Worm (Caenorhabditis elegans) whole organism, midembryonic: ENCODE data around the gene Y68A4A.13.
"Not testable (repeated sequence)": the region's sequence is repeated elsewhere in the genome, so short reads cannot be mapped to it uniquely, and the experiment has no call there.

Experiments used
- T22C8.4 ChIP-seq: fragments of 200-800 bp; sonication (Bioruptor generic); IDR thresholded peaks from 2 replicates; pipeline ENCODE4 v1.3.6; 2022; ENCODE audit warnings: missing genetic modification characterization, missing compliant biosample characterization
- cog-1 ChIP-seq: sonication (generic microtip); optimal IDR thresholded peaks from 2 replicates; lab custom pipeline; 2016; ENCODE audit warnings: missing genetic modification characterization, missing compliant biosample characterization
- flt-1 ChIP-seq: fragments of 200-800 bp; sonication (Bioruptor generic); IDR thresholded peaks from 2 replicates; pipeline ENCODE4 v1.3.6; 2022; ENCODE audit warnings: missing genetic modification characterization, missing compliant biosample characterization
- klf-2 ChIP-seq: fragments of 200-800 bp; sonication (Bioruptor generic); conservative IDR thresholded peaks from 2 replicates; pipeline ENCODE4 v1.3.6; 2022; ENCODE audit warnings: missing genetic modification reagents, missing genetic modification characterization, missing compliant biosample characterization
- med-1 ChIP-seq: sonication (generic microtip); optimal IDR thresholded peaks from 2 replicates; lab custom pipeline; 2017; ENCODE audit warnings: missing genetic modification characterization, mild to moderate bottlenecking, missing compliant biosample characterization, antibody characterized with exemption, missing genetic modification reagents; ENCODE audit not compliant: insufficient read depth
- ref-1 ChIP-seq: fragments of 200-800 bp; sonication (Bioruptor generic); conservative IDR thresholded peaks from 2 replicates; pipeline ENCODE4 v1.3.6; 2022; ENCODE audit warnings: missing genetic modification reagents, missing genetic modification characterization, missing compliant biosample characterization
- tab-1 ChIP-seq: fragments of 200-800 bp; sonication (Bioruptor generic); IDR thresholded peaks from 2 replicates; pipeline ENCODE4 v1.3.6; 2022; ENCODE audit warnings: missing genetic modification characterization, missing compliant biosample characterization
- ztf-23 ChIP-seq: fragments of 200-800 bp; sonication (Bioruptor generic); IDR thresholded peaks from 2 replicates; pipeline ENCODE4 v1.3.6; 2022; ENCODE audit warnings: missing genetic modification reagents, missing genetic modification characterization, missing compliant biosample characterization
- ztf-29 ChIP-seq: fragments of 200-800 bp; sonication (Bioruptor generic); IDR thresholded peaks from 2 replicates; pipeline ENCODE4 v1.3.6; 2022; ENCODE audit warnings: missing genetic modification reagents, missing genetic modification characterization, missing compliant biosample characterization

Y68A4A.13 gene

ce11 chrV:17208045-17208444 lies at the start of gene Y68A4A.13:
Gene Y68A4A.13, minus strand, starts transcription at chrV:17208145.
- no peak for TF ChIP-seq klf-2 (GFP tag; lab: Robert Waterston, UW)
- TF ChIP-seq flt-1 (GFP tag; lab: Robert Waterston, UW), result no peak
- TF ChIP-seq ztf-23 (GFP tag; lab: Robert Waterston, UW), result no peak
- TF ChIP-seq ztf-29 (GFP tag; lab: Robert Waterston, UW), result no peak
- TF ChIP-seq ref-1, result no peak
- no peak for TF ChIP-seq med-1 (GFP tag; lab: Kevin White, UChicago)
- TF ChIP-seq cog-1 (tag; lab: Kevin White, UChicago), result no peak
- no peak for TF ChIP-seq T22C8.4

ce11 chrV:17257637-17258036 lies 49.7 kb upstream of the Y68A4A.13 start:
- no peak for TF ChIP-seq flt-1 (GFP tag; lab: Robert Waterston, UW)
- no peak for TF ChIP-seq T22C8.4
- no peak for TF ChIP-seq cog-1 (tag; lab: Kevin White, UChicago)
- no peak for TF ChIP-seq klf-2 (GFP tag; lab: Robert Waterston, UW)
- TF ChIP-seq ref-1, result no peak
- TF ChIP-seq med-1 (GFP tag; lab: Kevin White, UChicago), result no peak
- no peak for TF ChIP-seq tab-1 (GFP tag; lab: Robert Waterston, UW)
- TF ChIP-seq ztf-29 (GFP tag; lab: Robert Waterston, UW), result no peak
- no peak for TF ChIP-seq ztf-23 (GFP tag; lab: Robert Waterston, UW)

- TF ChIP-seq tab-1 (GFP tag; lab: Robert Waterston, UW) (no peak), flt-1 (GFP tag; lab: Robert Waterston, UW) (no peak), ztf-29 (GFP tag; lab: Robert Waterston, UW) (no peak), med-1 (GFP tag; lab: Kevin White, UChicago) (no peak), cog-1 (tag; lab: Kevin White, UChicago) (no peak), ref-1 (no peak), ztf-23 (GFP tag; lab: Robert Waterston, UW) (no peak), klf-2 (GFP tag; lab: Robert Waterston, UW) (no peak), T22C8.4 (no peak)
These were observed 47.5 kb upstream of the Y68A4A.13 start, which contains the start of gene srh-115 for ce11 chrV:17255454-17255853. Gene srh-115, plus strand, starts transcription at chrV:17255754.

- not testable (repeated sequence) for TF ChIP-seq cog-1 (tag; lab: Kevin White, UChicago); ref-1; T22C8.4
These were observed 47.1 kb upstream of the Y68A4A.13 start, which contains the start of gene srh-116 for ce11 chrV:17255028-17255427. Gene srh-116, minus strand, starts transcription at chrV:17255128.

- TF ChIP-seq ztf-23 (GFP tag; lab: Robert Waterston, UW) (no peak), klf-2 (GFP tag; lab: Robert Waterston, UW) (no peak), T22C8.4 (0 out of 2 replicates have a peak, but pooled peaks have one; percentile 9), tab-1 (GFP tag; lab: Robert Waterston, UW) (no peak), med-1 (GFP tag; lab: Kevin White, UChicago) (no peak), ztf-29 (GFP tag; lab: Robert Waterston, UW) (no peak), cog-1 (tag; lab: Kevin White, UChicago) (no peak), flt-1 (GFP tag; lab: Robert Waterston, UW) (no peak)
These were observed 43.5 kb upstream of the Y68A4A.13 start, which contains the start of gene Y61B8A.6 for ce11 chrV:17251364-17251961. Gene Y61B8A.6, plus strand, starts transcription at chrV:17251911.

- TF ChIP-seq ztf-29 (GFP tag; lab: Robert Waterston, UW) (no peak), med-1 (GFP tag; lab: Kevin White, UChicago) (no peak), cog-1 (tag; lab: Kevin White, UChicago) (no peak)
These were observed 41.0 kb upstream of the Y68A4A.13 start, which contains the start of gene clec-243 for ce11 chrV:17248915-17249314. Gene clec-243, minus strand, starts transcription at chrV:17249015.

- TF ChIP-seq med-1 (GFP tag; lab: Kevin White, UChicago) (no peak), ztf-29 (GFP tag; lab: Robert Waterston, UW) (no peak), klf-2 (GFP tag; lab: Robert Waterston, UW) (no peak), tab-1 (GFP tag; lab: Robert Waterston, UW) (no peak), T22C8.4 (no peak), ztf-23 (GFP tag; lab: Robert Waterston, UW) (no peak), ref-1 (no peak), flt-1 (GFP tag; lab: Robert Waterston, UW) (no peak), cog-1 (tag; lab: Kevin White, UChicago) (no peak)
These were observed 37.5 kb upstream of the Y68A4A.13 start, which contains the start of gene clec-242 for ce11 chrV:17245406-17245805. Gene clec-242, minus strand, starts transcription at chrV:17245506.

ce11 chrV:17243016-17243415 lies 35.1 kb upstream of the Y68A4A.13 start:
- TF ChIP-seq cog-1 (tag; lab: Kevin White, UChicago) (no peak), ztf-29 (GFP tag; lab: Robert Waterston, UW) (no peak), flt-1 (GFP tag; lab: Robert Waterston, UW) (no peak), ref-1 (no peak), T22C8.4 (no peak), klf-2 (GFP tag; lab: Robert Waterston, UW) (no peak), med-1 (GFP tag; lab: Kevin White, UChicago) (no peak), ztf-23 (GFP tag; lab: Robert Waterston, UW) (no peak)

ce11 chrV:17242552-17242951 lies 34.6 kb upstream of the Y68A4A.13 start, which contains the start of gene Y68A4B.3:
Gene Y68A4B.3, minus strand, starts transcription at chrV:17242652.
- TF ChIP-seq ref-1 (no peak), flt-1 (GFP tag; lab: Robert Waterston, UW) (no peak), ztf-23 (GFP tag; lab: Robert Waterston, UW) (no peak), tab-1 (GFP tag; lab: Robert Waterston, UW) (no peak), cog-1 (tag; lab: Kevin White, UChicago) (no peak)
